Worm (Caenorhabditis elegans) whole organism, L1 larva: Measurements from ENCODE around the gene F07F6.7.
A peak's percentile ranks its signal among the peaks of the same experiment; 100 is the strongest.

Experiments
- C04F5.9 ChIP-seq: sonication (generic microtip); optimal IDR thresholded peaks from 2 replicates; lab custom pipeline; 2016; ENCODE audit warnings: missing genetic modification characterization, missing compliant biosample characterization
- C16A3.4 ChIP-seq: fragments of 150-350 bp; optimal IDR thresholded peaks from 2 replicates; lab custom pipeline; 2014; ENCODE audit warnings: missing biosample characterization, missing genetic modification characterization
- C34B4.2 ChIP-seq: sonication (generic microtip); optimal IDR thresholded peaks from 2 replicates; lab custom pipeline; 2017; ENCODE audit warnings: mild to moderate bottlenecking, missing genetic modification characterization, missing compliant biosample characterization
- F16B12.6 ChIP-seq: fragments of 150-350 bp; optimal IDR thresholded peaks from 2 replicates; lab custom pipeline; 2014; ENCODE audit warnings: missing biosample characterization, missing genetic modification characterization
- Y116A8C.19 ChIP-seq: sonication (generic microtip); optimal IDR thresholded peaks from 2 replicates; lab custom pipeline; 2016; ENCODE audit warnings: missing compliant biosample characterization, missing genetic modification characterization, borderline replicate concordance
- aha-1 ChIP-seq: fragments of 150-350 bp; optimal IDR thresholded peaks from 2 replicates; lab custom pipeline; 2014; ENCODE audit warnings: missing biosample characterization, missing genetic modification characterization
- aly-2 ChIP-seq: fragments of 150-350 bp; optimal IDR thresholded peaks from 2 replicates; lab custom pipeline; 2014; ENCODE audit warnings: missing biosample characterization, missing genetic modification characterization
- ama-1 ChIP-seq: fragments of 150-350 bp; optimal IDR thresholded peaks from 2 replicates; lab custom pipeline; 2014
- ceh-63 ChIP-seq: fragments of 200-800 bp; sonication (Bioruptor generic); optimal IDR thresholded peaks from 2 replicates; lab custom pipeline; 2018; ENCODE audit warnings: mild to moderate bottlenecking, missing genetic modification characterization, missing compliant biosample characterization
- ceh-82 ChIP-seq, 3 experiments: fragments of 150-350 bp in 1 of 3; sonication (generic microtip) in 2 of 3; optimal IDR thresholded peaks; 2 replicates each; lab custom pipeline; 2014 to 2017; ENCODE audit warnings: missing biosample characterization in 3 of 3, missing genetic modification characterization in 3 of 3
- ceh-88 ChIP-seq: fragments of 200-800 bp; sonication (Bioruptor generic); IDR thresholded peaks from 2 replicates; pipeline ENCODE4 v1.3.6; 2022; ENCODE audit warnings: missing genetic modification characterization, missing compliant biosample characterization
- ceh-90 ChIP-seq: sonication (generic microtip); optimal IDR thresholded peaks from 2 replicates; lab custom pipeline; 2016; ENCODE audit warnings: missing genetic modification characterization, missing compliant biosample characterization
- efl-1 ChIP-seq, 4 experiments: fragments of 150-350 bp; optimal IDR thresholded peaks in 3 of 4; peaks in 1 of 4; 1 replicate in 1 of 4; 2 replicates in 3 of 4; lab custom pipeline; 2014; ENCODE audit warnings: missing biosample characterization in 2 of 4, missing genetic modification characterization in 2 of 4, missing genetic modification reagents in 2 of 4
- elt-3 ChIP-seq, 6 experiments: fragments of 150-350 bp in 1 of 6; sonication (generic microtip); optimal IDR thresholded peaks; 2 replicates each; lab custom pipeline; 2017 to 2018; ENCODE audit warnings: missing biosample characterization in 6 of 6, missing genetic modification characterization in 6 of 6, inconsistent platforms in 1 of 6
- ets-5 ChIP-seq: fragments of 200-800 bp; sonication (Bioruptor generic); IDR thresholded peaks from 2 replicates; pipeline ENCODE4 v1.3.6; 2022; ENCODE audit warnings: missing genetic modification characterization, missing compliant biosample characterization
- fkh-8 ChIP-seq: sonication (generic microtip); optimal IDR thresholded peaks from 2 replicates; lab custom pipeline; 2016; ENCODE audit warnings: mild to moderate bottlenecking, missing genetic modification characterization, missing compliant biosample characterization
- grh-1 ChIP-seq: fragments of 200-800 bp; sonication (Bioruptor generic); IDR thresholded peaks from 2 replicates; pipeline ENCODE4 v1.3.6; 2022; ENCODE audit warnings: missing genetic modification reagents, missing genetic modification characterization, missing compliant biosample characterization
- hlh-17 ChIP-seq: fragments of 200-800 bp; sonication (Bioruptor generic); optimal IDR thresholded peaks from 2 replicates; lab custom pipeline; 2018; ENCODE audit warnings: missing genetic modification characterization, mild to moderate bottlenecking, missing compliant biosample characterization, moderate library complexity, borderline replicate concordance
- hlh-4 ChIP-seq: sonication (generic microtip); optimal IDR thresholded peaks from 2 replicates; lab custom pipeline; 2016; ENCODE audit warnings: mild to moderate bottlenecking, missing genetic modification characterization, missing compliant biosample characterization
- irx-1 ChIP-seq: sonication (generic microtip); optimal IDR thresholded peaks from 2 replicates; lab custom pipeline; 2016; ENCODE audit warnings: missing genetic modification characterization, missing compliant biosample characterization
- jun-1 ChIP-seq: fragments of 150-350 bp; optimal IDR thresholded peaks from 2 replicates; lab custom pipeline; 2014; ENCODE audit warnings: missing biosample characterization, missing genetic modification reagents, missing genetic modification characterization
- lin-13 ChIP-seq: fragments of 150-350 bp; optimal IDR thresholded peaks from 2 replicates; lab custom pipeline; 2014; ENCODE audit warnings: missing biosample characterization, missing genetic modification reagents, missing genetic modification characterization
- lin-14 ChIP-seq: fragments of 200-800 bp; sonication (Bioruptor generic); optimal IDR thresholded peaks from 2 replicates; lab custom pipeline; 2018; ENCODE audit warnings: mild to moderate bottlenecking, missing genetic modification characterization, moderate library complexity, missing compliant biosample characterization
- lin-15B ChIP-seq: fragments of 150-350 bp; sonication (generic microtip); optimal IDR thresholded peaks from 3 replicates; lab custom pipeline; 2014; ENCODE audit warnings: missing biosample characterization, missing genetic modification characterization
- lin-35 ChIP-seq, 2 experiments: fragments of 150-350 bp; optimal IDR thresholded peaks; 2 replicates each; lab custom pipeline; 2014; ENCODE audit warnings: missing biosample characterization in 2 of 2, missing genetic modification characterization in 2 of 2, missing genetic modification reagents in 2 of 2
- lin-39 ChIP-seq: fragments of 150-350 bp; optimal IDR thresholded peaks from 2 replicates; lab custom pipeline; 2014; ENCODE audit warnings: missing biosample characterization, missing genetic modification reagents, missing genetic modification characterization
- lir-3 ChIP-seq: sonication (generic microtip); optimal IDR thresholded peaks from 2 replicates; lab custom pipeline; 2016; ENCODE audit warnings: mild to moderate bottlenecking, missing genetic modification characterization, moderate library complexity, missing compliant biosample characterization; ENCODE audit not compliant: poor library complexity
- mdl-1 ChIP-seq, 2 experiments: fragments of 150-350 bp; optimal IDR thresholded peaks; 2 replicates each; lab custom pipeline; 2014 to 2017; ENCODE audit warnings: missing biosample characterization in 2 of 2, missing genetic modification characterization in 2 of 2, inconsistent platforms in 1 of 2
- mef-2 ChIP-seq: fragments of 150-350 bp; optimal IDR thresholded peaks from 2 replicates; lab custom pipeline; 2014; ENCODE audit warnings: missing biosample characterization, missing genetic modification characterization
- nhr-19 ChIP-seq: fragments of 200-800 bp; sonication (Bioruptor generic); conservative IDR thresholded peaks from 2 replicates; pipeline ENCODE4 v1.3.6; 2022; ENCODE audit warnings: missing genetic modification characterization, missing compliant biosample characterization
- nhr-20 ChIP-seq: sonication (generic microtip); optimal IDR thresholded peaks from 2 replicates; lab custom pipeline; 2016; ENCODE audit warnings: mild to moderate bottlenecking, missing genetic modification characterization, missing compliant biosample characterization
- nhr-76 ChIP-seq: sonication (generic microtip); optimal IDR thresholded peaks from 2 replicates; lab custom pipeline; 2017; ENCODE audit warnings: missing biosample characterization, missing genetic modification characterization
- nhr-84 ChIP-seq: sonication (generic microtip); optimal IDR thresholded peaks from 2 replicates; lab custom pipeline; 2017; ENCODE audit warnings: missing biosample characterization, missing genetic modification characterization
- nhr-85 ChIP-seq: sonication (generic microtip); peaks from one replicate; lab custom pipeline; 2016; ENCODE audit warnings: missing genetic modification characterization, inconsistent platforms, missing compliant biosample characterization
- nhr-90 ChIP-seq: sonication (generic microtip); optimal IDR thresholded peaks from 2 replicates; lab custom pipeline; 2016; ENCODE audit warnings: mild to moderate bottlenecking, missing genetic modification characterization, missing compliant biosample characterization; ENCODE audit not compliant: poor library complexity
- pax-3 ChIP-seq: fragments of 200-800 bp; sonication (Bioruptor generic); optimal IDR thresholded peaks from 2 replicates; lab custom pipeline; 2018; ENCODE audit warnings: mild to moderate bottlenecking, missing genetic modification characterization, moderate library complexity, missing compliant biosample characterization
- skn-1 ChIP-seq: fragments of 150-350 bp; optimal IDR thresholded peaks from 2 replicates; lab custom pipeline; 2014; ENCODE audit warnings: missing biosample characterization, missing genetic modification characterization
- snpc-4 ChIP-seq: fragments of 150-350 bp; optimal IDR thresholded peaks from 2 replicates; lab custom pipeline; 2014; ENCODE audit warnings: missing biosample characterization, missing genetic modification characterization
- snu-23 ChIP-seq: sonication (generic microtip); optimal IDR thresholded peaks from 2 replicates; lab custom pipeline; 2016; ENCODE audit warnings: missing genetic modification characterization, missing compliant biosample characterization
- sox-4 ChIP-seq: sonication (generic microtip); optimal IDR thresholded peaks from 2 replicates; lab custom pipeline; 2016; ENCODE audit warnings: missing genetic modification characterization, missing compliant biosample characterization
- sup-37 ChIP-seq: fragments of 200-800 bp; sonication (Bioruptor generic); optimal IDR thresholded peaks from 2 replicates; lab custom pipeline; 2018; ENCODE audit warnings: mild to moderate bottlenecking, missing genetic modification characterization, missing compliant biosample characterization
- swsn-7 ChIP-seq: sonication (generic microtip); optimal IDR thresholded peaks from 2 replicates; lab custom pipeline; 2016; ENCODE audit warnings: missing genetic modification characterization, missing compliant biosample characterization
- tbx-2 ChIP-seq: sonication (generic microtip); optimal IDR thresholded peaks from 2 replicates; lab custom pipeline; 2016; ENCODE audit warnings: missing genetic modification characterization, missing compliant biosample characterization
- unc-30 ChIP-seq: sonication (generic microtip); optimal IDR thresholded peaks from 2 replicates; lab custom pipeline; 2017; ENCODE audit warnings: missing biosample characterization, missing genetic modification characterization
- unc-62 ChIP-seq: fragments of 150-350 bp; optimal IDR thresholded peaks from 2 replicates; lab custom pipeline; 2014; ENCODE audit warnings: missing biosample characterization, missing genetic modification reagents, missing genetic modification characterization
- unc-98 ChIP-seq: fragments of 200-800 bp; sonication (Bioruptor generic); IDR thresholded peaks from 2 replicates; pipeline ENCODE4 v1.3.6; 2022; ENCODE audit warnings: missing genetic modification characterization, missing compliant biosample characterization
- vab-15 ChIP-seq: sonication (generic microtip); optimal IDR thresholded peaks from 2 replicates; lab custom pipeline; 2017; ENCODE audit warnings: missing genotype, mild to moderate bottlenecking, missing genetic modification characterization, missing compliant biosample characterization
- zag-1 ChIP-seq: fragments of 150-350 bp; optimal IDR thresholded peaks from 2 replicates; lab custom pipeline; 2014; ENCODE audit warnings: missing biosample characterization, missing genetic modification characterization
- zip-4 ChIP-seq: fragments of 200-800 bp; sonication (Bioruptor generic); optimal IDR thresholded peaks from 2 replicates; lab custom pipeline; 2018; ENCODE audit warnings: mild to moderate bottlenecking, missing genetic modification characterization, moderate library complexity, missing compliant biosample characterization
- ztf-11 ChIP-seq, 2 experiments: sonication (generic microtip); optimal IDR thresholded peaks; 2 replicates each; lab custom pipeline; 2016 to 2017; ENCODE audit warnings: missing genetic modification characterization in 2 of 2, missing biosample characterization in 1 of 2, missing compliant biosample characterization in 1 of 2
- ztf-4 ChIP-seq: fragments of 150-350 bp; optimal IDR thresholded peaks from 2 replicates; lab custom pipeline; 2014; ENCODE audit warnings: missing biosample characterization, missing genetic modification characterization

F07F6.7 gene

DNA sequence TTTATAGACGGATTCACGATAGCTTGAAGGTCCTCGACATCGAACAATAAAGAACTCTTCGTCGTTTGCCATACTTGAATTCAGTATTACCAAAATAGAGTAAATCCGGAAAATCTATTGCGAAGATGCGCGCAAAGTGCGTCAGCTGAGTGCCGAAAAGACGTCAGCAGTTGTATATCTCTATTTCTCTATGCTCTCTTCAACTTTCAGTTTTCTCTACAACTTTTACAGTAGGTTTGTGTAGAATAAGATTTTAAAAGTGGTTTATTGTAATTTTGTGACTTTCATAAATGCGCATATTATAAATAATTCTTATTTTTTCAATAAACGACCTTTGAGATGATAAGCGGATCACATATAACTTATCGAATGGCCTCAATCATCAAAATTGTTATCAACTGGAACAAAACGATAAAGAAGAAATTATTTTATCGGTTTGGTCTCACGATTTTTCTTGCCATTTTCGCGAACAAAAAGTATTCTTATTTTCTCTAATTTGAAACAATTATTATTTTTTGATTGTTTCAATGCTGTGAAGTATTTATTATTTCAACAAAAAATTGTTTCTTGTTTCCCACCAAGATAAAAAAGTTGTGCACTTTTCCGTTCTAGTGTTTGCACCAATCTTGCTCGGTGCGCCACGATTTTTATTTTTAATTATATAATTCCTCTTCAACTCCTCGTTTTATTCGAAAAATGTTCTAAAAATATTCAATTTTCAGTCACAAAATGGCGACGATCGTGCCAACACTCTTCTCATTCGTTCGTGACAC lies 50.2 kb downstream of the F07F6.7 start, which contains the start of the genes agt-2 and F09E5.3 (continued):
- TF ChIP-seq efl-1 (optimal IDR thresholded peaks at IDR 0.05; lab: Kevin White, UChicago) = peak; percentile 91 to 94
- TF ChIP-seq efl-1 (GFP tag; optimal IDR thresholded peaks at IDR 0.05 in 1 of 2; lab: Kevin White, UChicago) = peak; percentile 88 to 99
- TF ChIP-seq lir-3 (tag; lab: Kevin White, UChicago) = peak; percentile 87
- TF ChIP-seq C34B4.2 (tag; lab: Kevin White, UChicago) = no peak
- peak; percentile 77 for TF ChIP-seq sox-4
- peak; percentile 95 for TF ChIP-seq nhr-20 (tag; lab: Kevin White, UChicago)
- peak; percentile 91 for TF ChIP-seq ztf-4 (tag; lab: Kevin White, UChicago)
- peak; percentile 93 for TF ChIP-seq lin-35 (GFP tag; optimal IDR thresholded peaks at IDR 0.05; lab: Kevin White, UChicago)
- no peak for TF ChIP-seq nhr-84 (tag; lab: Kevin White, UChicago)
- TF ChIP-seq snu-23 (GFP tag; lab: Kevin White, UChicago) = peak; percentile 98
- TF ChIP-seq ztf-11 (tag; optimal IDR thresholded peaks at IDR 0.05; lab: Kevin White, UChicago) = peak in 1 of 2 experiments; percentile 81
- peak; percentile 89 for TF ChIP-seq snpc-4
- peak; percentile 91 for TF ChIP-seq irx-1 (tag; lab: Kevin White, UChicago)
- peak; percentile 96 for TF ChIP-seq lin-14 (GFP tag; lab: Kevin White, UChicago)
- no peak for TF ChIP-seq hlh-4 (tag; lab: Kevin White, UChicago)
- peak; percentile 95 for TF ChIP-seq C16A3.4
- peak; percentile 28 for TF ChIP-seq mef-2 (tag; lab: Kevin White, UChicago)
- TF ChIP-seq aha-1 (tag; lab: Kevin White, UChicago) = peak; percentile 20
- TF ChIP-seq ceh-90 (tag; lab: Kevin White, UChicago) = peak; percentile 37
- no peak for TF ChIP-seq ceh-63 (GFP tag; lab: Kevin White, UChicago)
- TF ChIP-seq unc-30 (tag; lab: Kevin White, UChicago) = no peak
- no peak for TF ChIP-seq unc-98 (GFP tag; lab: Robert Waterston, UW)
- TF ChIP-seq zag-1 (tag; lab: Kevin White, UChicago) = peak; percentile 26
- peak; percentile 79 for TF ChIP-seq sup-37
- TF ChIP-seq elt-3 (tag; optimal IDR thresholded peaks at IDR 0.05; lab: Kevin White, UChicago) = peak in 3 of 6 experiments; percentile 43 to 81 (median 77)
- TF ChIP-seq hlh-17 = no peak
- TF ChIP-seq nhr-19 (GFP tag; lab: Robert Waterston, UW) = peak; percentile 93
- TF ChIP-seq C04F5.9 (tag; lab: Kevin White, UChicago) = peak; percentile 81
- peak; percentile 96 for TF ChIP-seq swsn-7 (tag; lab: Kevin White, UChicago)
- TF ChIP-seq grh-1 (GFP tag; lab: Robert Waterston, UW) = peak; percentile 87
- peak; percentile 78 for TF ChIP-seq ceh-88 (GFP tag; lab: Robert Waterston, UW)
- TF ChIP-seq fkh-8 (tag; lab: Kevin White, UChicago) = peak; percentile 92
- TF ChIP-seq nhr-90 (tag; lab: Kevin White, UChicago) = peak; percentile 91
- TF ChIP-seq ama-1 = peak; percentile 86
- peak; percentile 89 for TF ChIP-seq jun-1
- peak; percentile 82 for TF ChIP-seq lin-15B (tag; lab: Kevin White, UChicago)
- peak; percentile 81 for TF ChIP-seq zip-4 (GFP tag; lab: Kevin White, UChicago)
- peak; percentile 88 for TF ChIP-seq lin-13
- no peak for TF ChIP-seq unc-62 (GFP tag; lab: Kevin White, UChicago)
- peak; percentile 25 for TF ChIP-seq vab-15 (tag; lab: Kevin White, UChicago)
- TF ChIP-seq skn-1 (tag; lab: Kevin White, UChicago) = peak; percentile 94
- TF ChIP-seq pax-3 = peak; percentile 83
- peak; percentile 92 for TF ChIP-seq aly-2 (tag; lab: Kevin White, UChicago)
- TF ChIP-seq tbx-2 (tag; lab: Kevin White, UChicago) = peak; percentile 94
- peak; percentile 94 for TF ChIP-seq lin-39 (tag; lab: Kevin White, UChicago)
- peak in 1 of 2 experiments; percentile 84 for TF ChIP-seq mdl-1 (tag; optimal IDR thresholded peaks at IDR 0.05; lab: Kevin White, UChicago)
- no peak for TF ChIP-seq nhr-76 (tag; lab: Kevin White, UChicago)
- peak; percentile 76 for TF ChIP-seq F16B12.6
- peak; percentile 92 to 95 (median 93) for TF ChIP-seq ceh-82 (tag; optimal IDR thresholded peaks at IDR 0.05; lab: Kevin White, UChicago)
- no peak for TF ChIP-seq Y116A8C.19 (tag; lab: Kevin White, UChicago)
- TF ChIP-seq nhr-85 = peak; percentile 93
- TF ChIP-seq ets-5 (GFP tag; lab: Robert Waterston, UW) = no peak
